Worm (Caenorhabditis elegans) whole organism, young adult: ENCODE measurements around the gene gst-34.

Experiments used
- B0336.3 ChIP-seq: fragments of 200-800 bp; sonication (Bioruptor generic); IDR thresholded peaks from 2 replicates; pipeline ENCODE4 v1.3.6; 2022; ENCODE audit warnings: missing genetic modification characterization, missing compliant biosample characterization
- D2030.7 ChIP-seq: fragments of 200-800 bp; sonication (Bioruptor generic); IDR thresholded peaks from 2 replicates; pipeline ENCODE4 v1.3.6; 2022; ENCODE audit warnings: missing genetic modification reagents, missing genetic modification characterization, missing compliant biosample characterization
- F39B2.1 ChIP-seq: fragments of 200-800 bp; sonication (Bioruptor generic); IDR thresholded peaks from 2 replicates; pipeline ENCODE4 v1.3.6; 2022; ENCODE audit warnings: missing genetic modification reagents, missing genetic modification characterization, missing compliant biosample characterization
- T26A5.8 ChIP-seq: sonication (generic microtip); optimal IDR thresholded peaks from 2 replicates; lab custom pipeline; 2016; ENCODE audit warnings: missing genetic modification characterization, missing compliant biosample characterization
- Y53F4B.3 ChIP-seq: fragments of 200-800 bp; sonication (Bioruptor generic); IDR thresholded peaks from 2 replicates; pipeline ENCODE4 v1.3.6; 2022; ENCODE audit warnings: missing genetic modification reagents, missing genetic modification characterization, missing compliant biosample characterization
- Y79H2A.3 ChIP-seq: fragments of 200-800 bp; sonication (Bioruptor generic); conservative IDR thresholded peaks from 2 replicates; pipeline ENCODE4 v1.3.6; 2022; ENCODE audit warnings: missing genetic modification reagents, missing genetic modification characterization, missing compliant biosample characterization
- Y95B8A.8 ChIP-seq: fragments of 200-800 bp; sonication (Bioruptor generic); IDR thresholded peaks from 2 replicates; pipeline ENCODE4 v1.3.6; 2022; ENCODE audit warnings: missing genetic modification reagents, missing genetic modification characterization, missing compliant biosample characterization
- ama-1 ChIP-seq, 3 experiments: fragments of 150-350 bp in 1 of 3; sonication (generic microtip) in 2 of 3; optimal IDR thresholded peaks; 2 replicates each; lab custom pipeline; 2014 to 2018; ENCODE audit warnings: missing biosample characterization in 2 of 3, missing genetic modification characterization in 2 of 3, missing genetic modification reagents in 2 of 3
- attf-5 ChIP-seq: fragments of 200-800 bp; sonication (Bioruptor generic); optimal IDR thresholded peaks from 2 replicates; lab custom pipeline; 2018; ENCODE audit warnings: mild to moderate bottlenecking, missing genetic modification characterization, missing compliant biosample characterization
- cebp-1 ChIP-seq, 2 experiments: fragments of 200-800 bp in 1 of 2; sonication (Bioruptor generic) in 1 of 2; sonication (generic microtip) in 1 of 2; IDR thresholded peaks in 1 of 2; optimal IDR thresholded peaks in 1 of 2; 2 replicates each; pipeline versions ENCODE4 v1.3.6 to Lab custom; 2017 to 2022; ENCODE audit warnings: missing compliant biosample characterization in 2 of 2, missing genetic modification characterization in 2 of 2, mild to moderate bottlenecking in 1 of 2, missing genetic modification reagents in 1 of 2, moderate library complexity in 1 of 2
- ceh-100 ChIP-seq: fragments of 200-800 bp; sonication (Bioruptor generic); IDR thresholded peaks from 2 replicates; pipeline ENCODE4 v1.3.6; 2022; ENCODE audit warnings: missing genetic modification reagents, missing genetic modification characterization, missing compliant biosample characterization
- ceh-91 ChIP-seq: fragments of 200-800 bp; sonication (Bioruptor generic); IDR thresholded peaks from 2 replicates; pipeline ENCODE4 v1.3.6; 2022; ENCODE audit warnings: missing genetic modification reagents, missing genetic modification characterization, missing compliant biosample characterization
- dox-1 ChIP-seq: fragments of 200-800 bp; sonication (Bioruptor generic); IDR thresholded peaks from 2 replicates; pipeline ENCODE4 v1.3.6; 2022; ENCODE audit warnings: missing genetic modification reagents, missing genetic modification characterization, missing compliant biosample characterization
- efl-1 ChIP-seq: fragments of 150-350 bp; optimal IDR thresholded peaks from 2 replicates; lab custom pipeline; 2014; ENCODE audit warnings: missing biosample characterization, missing genetic modification reagents, missing genetic modification characterization
- ekl-4 ChIP-seq: fragments of 200-800 bp; sonication (Bioruptor generic); IDR thresholded peaks from 2 replicates; pipeline ENCODE4 v1.3.6; 2022; ENCODE audit warnings: missing genetic modification reagents, missing genetic modification characterization, missing compliant biosample characterization
- hmg-1.2 ChIP-seq: fragments of 200-800 bp; sonication (Bioruptor generic); IDR thresholded peaks from 2 replicates; pipeline ENCODE4 v1.3.6; 2022; ENCODE audit warnings: missing genetic modification reagents, missing genetic modification characterization, missing compliant biosample characterization
- hrde-1 ChIP-seq: sonication (generic microtip); optimal IDR thresholded peaks from 2 replicates; lab custom pipeline; 2016; ENCODE audit warnings: missing genetic modification characterization, mild to moderate bottlenecking, missing compliant biosample characterization, moderate library complexity, missing genotype, missing genetic modification reagents, borderline replicate concordance
- hsf-1 ChIP-seq: fragments of 200-800 bp; sonication (Bioruptor generic); IDR thresholded peaks from 2 replicates; pipeline ENCODE4 v1.3.6; 2022; ENCODE audit warnings: missing genetic modification reagents, missing genetic modification characterization, missing compliant biosample characterization
- lag-1 ChIP-seq: fragments of 200-800 bp; sonication (Bioruptor generic); IDR thresholded peaks from 2 replicates; pipeline ENCODE4 v1.3.6; 2022; ENCODE audit warnings: missing genetic modification reagents, missing genetic modification characterization, missing compliant biosample characterization
- let-526 ChIP-seq: fragments of 200-800 bp; sonication (Bioruptor generic); IDR thresholded peaks from 2 replicates; pipeline ENCODE4 v1.3.6; 2022; ENCODE audit warnings: missing genetic modification reagents, missing genetic modification characterization, missing compliant biosample characterization
- lin-54 ChIP-seq: fragments of 200-800 bp; sonication (Bioruptor generic); optimal IDR thresholded peaks from 2 replicates; lab custom pipeline; 2018; ENCODE audit warnings: mild to moderate bottlenecking, missing genetic modification characterization, missing compliant biosample characterization
- madf-3 ChIP-seq: fragments of 200-800 bp; sonication (Bioruptor generic); IDR thresholded peaks from 2 replicates; pipeline ENCODE4 v1.3.6; 2022; ENCODE audit warnings: missing genetic modification reagents, missing genetic modification characterization, missing compliant biosample characterization
- madf-6 ChIP-seq: fragments of 200-800 bp; sonication (Bioruptor generic); IDR thresholded peaks from 2 replicates; pipeline ENCODE4 v1.3.6; 2022; ENCODE audit warnings: missing genetic modification reagents, missing genetic modification characterization, missing compliant biosample characterization
- madf-8 ChIP-seq: fragments of 200-800 bp; sonication (Bioruptor generic); conservative IDR thresholded peaks from 2 replicates; pipeline ENCODE4 v1.3.6; 2022; ENCODE audit warnings: missing genetic modification reagents, missing genetic modification characterization, missing compliant biosample characterization
- mcd-1 ChIP-seq: fragments of 200-800 bp; sonication (Bioruptor generic); IDR thresholded peaks from 2 replicates; pipeline ENCODE4 v1.3.6; 2022; ENCODE audit warnings: missing genetic modification reagents, missing genetic modification characterization, missing compliant biosample characterization
- mel-28 ChIP-seq: sonication (generic microtip); optimal IDR thresholded peaks from 2 replicates; lab custom pipeline; 2016; ENCODE audit warnings: borderline replicate concordance, mild to moderate bottlenecking, missing genetic modification characterization, missing compliant biosample characterization
- mes-4 ChIP-seq: sonication (generic microtip); optimal IDR thresholded peaks from 2 replicates; lab custom pipeline; 2016; ENCODE audit warnings: missing genotype, missing genetic modification characterization, missing compliant biosample characterization
- nfyb-1 ChIP-seq: fragments of 200-800 bp; sonication (Bioruptor generic); IDR thresholded peaks from 2 replicates; pipeline ENCODE4 v1.3.6; 2022; ENCODE audit warnings: missing genetic modification reagents, missing genetic modification characterization, missing compliant biosample characterization
- nhr-80 ChIP-seq: sonication (generic microtip); optimal IDR thresholded peaks from 2 replicates; lab custom pipeline; 2016; ENCODE audit warnings: missing genetic modification characterization, missing compliant biosample characterization
- pbrm-1 ChIP-seq: fragments of 200-800 bp; sonication (Bioruptor generic); IDR thresholded peaks from 2 replicates; pipeline ENCODE4 v1.3.6; 2022; ENCODE audit warnings: missing genetic modification reagents, missing genetic modification characterization, missing compliant biosample characterization
- pha-4 ChIP-seq: fragments of 150-350 bp; sonication (generic microtip); optimal IDR thresholded peaks from 2 replicates; lab custom pipeline; 2014; ENCODE audit warnings: missing biosample characterization, missing genetic modification reagents, missing genetic modification characterization
- snpc-4 ChIP-seq, 5 experiments: fragments of 150-350 bp in 1 of 5; sonication (generic microtip) in 4 of 5; optimal IDR thresholded peaks; 2 replicates each; lab custom pipeline; 2014 to 2018; ENCODE audit warnings: missing genetic modification characterization in 5 of 5, missing biosample characterization in 3 of 5, antibody characterized with exemption in 2 of 5, mild to moderate bottlenecking in 2 of 5, missing compliant biosample characterization in 2 of 5, missing genotype in 2 of 5, moderate library complexity in 2 of 5, missing genetic modification reagents in 1 of 5
- tbp1 ChIP-seq: fragments of 200-800 bp; sonication (Bioruptor generic); optimal IDR thresholded peaks from 2 replicates; lab custom pipeline; 2018; ENCODE audit warnings: mild to moderate bottlenecking, missing genetic modification characterization, missing compliant biosample characterization
- unc-130 ChIP-seq: sonication (generic microtip); optimal IDR thresholded peaks from 2 replicates; lab custom pipeline; 2016; ENCODE audit warnings: missing genetic modification reagents, missing genetic modification characterization, missing compliant biosample characterization
- xnd-1 ChIP-seq: sonication (generic microtip); optimal IDR thresholded peaks from 2 replicates; lab custom pipeline; 2016; ENCODE audit warnings: missing genotype, missing genetic modification reagents, missing genetic modification characterization, missing compliant biosample characterization
- ztf-22 ChIP-seq: fragments of 200-800 bp; sonication (Bioruptor generic); optimal IDR thresholded peaks from 2 replicates; lab custom pipeline; 2018; ENCODE audit warnings: mild to moderate bottlenecking, missing genetic modification characterization, moderate library complexity, missing compliant biosample characterization

Gene gst-34

DNA sequence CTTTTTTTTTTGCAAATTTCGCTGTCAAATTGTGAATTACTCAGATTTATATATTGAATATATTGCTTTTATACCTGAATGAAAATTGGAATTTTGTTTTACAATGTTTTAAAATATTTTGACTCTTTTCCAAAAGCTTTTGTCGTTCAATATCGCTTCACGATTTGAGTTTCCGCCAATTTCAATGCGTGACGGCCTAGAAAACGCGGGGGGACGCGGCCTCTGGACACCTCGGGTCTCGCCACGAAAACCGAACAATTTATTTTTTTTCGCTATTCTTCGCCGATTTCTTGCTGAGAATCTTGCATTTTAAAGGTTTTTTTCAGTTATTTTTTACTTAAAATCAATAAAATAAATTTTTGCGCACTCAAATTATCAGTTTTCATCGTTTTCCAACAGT is 49.7 kb upstream of the gst-34 start, which contains the start of gene Y46E12BL.2 (continued):
- TF ChIP-seq xnd-1 (tag; lab: Kevin White, UChicago): peak; percentile 12
- TF ChIP-seq Y79H2A.3 (GFP tag; lab: Robert Waterston, UW): peak; percentile 66; the same call in 1 of the 2 replicates
- TF ChIP-seq Y95B8A.8 (GFP tag; lab: Robert Waterston, UW): peak; percentile 68
- TF ChIP-seq pha-4 (tag; lab: Kevin White, UChicago): no peak
- peak; percentile 92 for TF ChIP-seq dox-1 (GFP tag; lab: Robert Waterston, UW)
- no peak for TF ChIP-seq B0336.3 (GFP tag; lab: Robert Waterston, UW)
- TF ChIP-seq mel-28 (tag; lab: Kevin White, UChicago): no peak
- TF ChIP-seq lin-54 (GFP tag; lab: Kevin White, UChicago): peak; percentile 96
- no peak for TF ChIP-seq ztf-22 (GFP tag; lab: Kevin White, UChicago)
- TF ChIP-seq ekl-4: peak; percentile 55; the same call in 1 of the 2 replicates
- TF ChIP-seq ceh-100 (GFP tag; lab: Robert Waterston, UW): peak; percentile 70
- TF ChIP-seq D2030.7 (GFP tag; lab: Robert Waterston, UW): peak; percentile 91
- TF ChIP-seq Y53F4B.3 (GFP tag; lab: Robert Waterston, UW): 0 out of 2 replicates have a peak, but pooled peaks have one; percentile 8
- TF ChIP-seq tbp1 (GFP tag; lab: Kevin White, UChicago): peak; percentile 55
- peak; percentile 83 for TF ChIP-seq madf-6 (GFP tag; lab: Robert Waterston, UW)
- TF ChIP-seq mcd-1 (GFP tag; lab: Robert Waterston, UW): peak; percentile 78
- TF ChIP-seq efl-1 (GFP tag; lab: Kevin White, UChicago): peak; percentile 89
- peak; percentile 68 for TF ChIP-seq madf-8 (GFP tag; lab: Robert Waterston, UW)
- TF ChIP-seq let-526 (GFP tag; lab: Robert Waterston, UW): peak; percentile 70; the same call in 1 of the 2 replicates
- no peak for TF ChIP-seq ama-1 (optimal IDR thresholded peaks at IDR 0.05; lab: Kevin White, UChicago)
- TF ChIP-seq ama-1 (GFP tag; optimal IDR thresholded peaks at IDR 0.05; lab: Kevin White, UChicago): peak in 1 of 2 experiments; percentile 7
- peak; percentile 48; the same call in 1 of the 2 replicates for TF ChIP-seq nfyb-1 (GFP tag; lab: Robert Waterston, UW)
- peak; percentile 54; the same call in 1 of the 2 replicates for TF ChIP-seq hsf-1
- peak; percentile 40 for TF ChIP-seq hrde-1
- TF ChIP-seq cebp-1 (GFP tag; IDR thresholded peaks at IDR 0.05; lab: Robert Waterston, UW): peak; percentile 68
- peak; percentile 54 for TF ChIP-seq cebp-1 (tag; optimal IDR thresholded peaks at IDR 0.05; lab: Kevin White, UChicago)
- TF ChIP-seq ceh-91 (GFP tag; lab: Robert Waterston, UW): peak; percentile 85
- no peak for TF ChIP-seq mes-4
- no peak for TF ChIP-seq snpc-4 (GFP tag; optimal IDR thresholded peaks at IDR 0.05; lab: Kevin White, UChicago)
- peak in 3 of 4 experiments; percentile 34 to 45 (median 43) for TF ChIP-seq snpc-4 (tag; optimal IDR thresholded peaks at IDR 0.05; lab: Kevin White, UChicago)
- TF ChIP-seq pbrm-1 (GFP tag; lab: Robert Waterston, UW): peak; percentile 77; the same call in 1 of the 2 replicates
- TF ChIP-seq hmg-1.2 (GFP tag; lab: Robert Waterston, UW): peak; percentile 64
- TF ChIP-seq unc-130 (GFP tag; lab: Kevin White, UChicago): peak; percentile 80
- peak; percentile 51; the same call in 1 of the 2 replicates for TF ChIP-seq F39B2.1
- TF ChIP-seq nhr-80 (tag; lab: Kevin White, UChicago): peak; percentile 12
- no peak for TF ChIP-seq lag-1
- TF ChIP-seq madf-3 (GFP tag; lab: Robert Waterston, UW): peak; percentile 82
- TF ChIP-seq T26A5.8 (tag; lab: Kevin White, UChicago): no peak
- TF ChIP-seq attf-5 (GFP tag; lab: Kevin White, UChicago): peak; percentile 53
- TF ChIP-seq, all 124 proteins: peak for 54
